Fruit fly (Drosophila melanogaster) S2 (cell line): Measurements from ENCODE around the gene CG11902.

Experiments used
- CG8478 ChIP-seq: fragments of >200 bp; optimal IDR thresholded peaks from 2 replicates; lab custom pipeline; 2018
- CTCF ChIP-seq, 2 experiments: fragments of >200 bp; optimal IDR thresholded peaks; 2 replicates each; lab custom pipeline; 2018

Gene CG11902

dm6 chr3R:25335065-25335464 lies at the start of gene CG11902, which contains the start of gene CG10669:
Gene CG11902, plus strand, starts transcription at chr3R:25335257.
Gene CG10669, minus strand, starts transcription at chr3R:25335243.
- no peak for TF ChIP-seq CG8478 (lab: Kevin White, UChicago)
- TF ChIP-seq CTCF (optimal IDR thresholded peaks at IDR 0.05; lab: Kevin White, UChicago), result no peak

dm6 chr3R:25287128-25287527 lies 47.9 kb upstream of the CG11902 start, which contains the start of gene CG13658:
Gene CG13658, plus strand, starts transcription at chr3R:25287474.
- no peak for TF ChIP-seq CTCF (optimal IDR thresholded peaks at IDR 0.05; lab: Kevin White, UChicago)
- TF ChIP-seq CG8478 (lab: Kevin White, UChicago), result no peak

dm6 chr3R:25289589-25289988 lies 45.5 kb upstream of the CG11902 start, which contains the start of gene CG11893:
Gene CG11893, plus strand, starts transcription at chr3R:25289889.
- no peak for TF ChIP-seq CG8478 (lab: Kevin White, UChicago)
- TF ChIP-seq CTCF (optimal IDR thresholded peaks at IDR 0.05; lab: Kevin White, UChicago), result no peak

- TF ChIP-seq CG8478 (lab: Kevin White, UChicago), result no peak
- TF ChIP-seq CTCF (optimal IDR thresholded peaks at IDR 0.05; lab: Kevin White, UChicago), result no peak
Measured at dm6 chr3R:25292864-25293284, 42.2 kb upstream of the CG11902 start, which contains the start of gene CG31098. Gene CG31098, minus strand, starts transcription at chr3R:25292977.

dm6 chr3R:25295320-25296020 lies 39.6 kb upstream of the CG11902 start, which contains the start of gene CG31102:
Gene CG31102, minus strand, starts transcription at chr3R:25295594.
- TF ChIP-seq CTCF (optimal IDR thresholded peaks at IDR 0.05; lab: Kevin White, UChicago) (no peak), CG8478 (lab: Kevin White, UChicago) (no peak)

dm6 chr3R:25297678-25298077 lies 37.4 kb upstream of the CG11902 start, which contains the start of gene CG31097:
Gene CG31097, minus strand, starts transcription at chr3R:25297778.
- TF ChIP-seq CTCF (optimal IDR thresholded peaks at IDR 0.05; lab: Kevin White, UChicago) (no peak), CG8478 (lab: Kevin White, UChicago) (no peak)

- TF ChIP-seq CG8478 (lab: Kevin White, UChicago) (no peak), CTCF (optimal IDR thresholded peaks at IDR 0.05; lab: Kevin White, UChicago) (no peak)
Measured at dm6 chr3R:25299507-25299964, 35.5 kb upstream of the CG11902 start, which contains the start of gene CG31288. Gene CG31288, minus strand, starts transcription at chr3R:25299557.

- TF ChIP-seq CTCF (optimal IDR thresholded peaks at IDR 0.05; lab: Kevin White, UChicago) (no peak), CG8478 (lab: Kevin White, UChicago) (no peak)
Measured at dm6 chr3R:25300575-25300974, 34.5 kb upstream of the CG11902 start, which contains the start of gene CG13659. Gene CG13659, plus strand, starts transcription at chr3R:25300891.

dm6 chr3R:25302239-25302638 lies 32.8 kb upstream of the CG11902 start, which contains the start of gene CG31370:
Gene CG31370, plus strand, starts transcription at chr3R:25302464.
- no peak for TF ChIP-seq CG8478 (lab: Kevin White, UChicago)

dm6 chr3R:25303857-25304440 lies 31.1 kb upstream of the CG11902 start, which contains the start of gene CG31436:
Gene CG31436, plus strand, starts transcription at chr3R:25304137.
- TF ChIP-seq CG8478 (lab: Kevin White, UChicago) (no peak), CTCF (optimal IDR thresholded peaks at IDR 0.05; lab: Kevin White, UChicago) (no peak)

- TF ChIP-seq CTCF (optimal IDR thresholded peaks at IDR 0.05; lab: Kevin White, UChicago) (no peak), CG8478 (lab: Kevin White, UChicago) (no peak)
Measured at dm6 chr3R:25305822-25306544, 29.1 kb upstream of the CG11902 start.

- TF ChIP-seq CTCF (optimal IDR thresholded peaks at IDR 0.05; lab: Kevin White, UChicago), result no peak
- no peak for TF ChIP-seq CG8478 (lab: Kevin White, UChicago)
Measured at dm6 chr3R:25308228-25308627, 26.8 kb upstream of the CG11902 start, which contains the start of gene CG10550. Gene CG10550, minus strand, starts transcription at chr3R:25308391.

dm6 chr3R:25309175-25309574 lies 25.9 kb upstream of the CG11902 start:
- TF ChIP-seq CG8478 (lab: Kevin White, UChicago) (no peak), CTCF (optimal IDR thresholded peaks at IDR 0.05; lab: Kevin White, UChicago) (no peak)

- TF ChIP-seq CTCF (optimal IDR thresholded peaks at IDR 0.05; lab: Kevin White, UChicago) (no peak), CG8478 (lab: Kevin White, UChicago) (no peak)
Measured at dm6 chr3R:25310843-25311242, 24.2 kb upstream of the CG11902 start, which contains the start of gene CG31099. Gene CG31099, minus strand, starts transcription at chr3R:25310943.
